Worm (Caenorhabditis elegans) whole organism, L4 larva: ENCODE results near the gene pgl-2.

Source experiments
- Y75B8A.6 ChIP-seq: fragments of 200-800 bp; sonication (Bioruptor generic); IDR thresholded peaks from 2 replicates; pipeline ENCODE4 v1.3.6; 2022; ENCODE audit warnings: missing genetic modification reagents, missing genetic modification characterization, missing compliant biosample characterization
- aha-1 ChIP-seq: fragments of 150-350 bp; peaks from one replicate; lab custom pipeline; 2014; ENCODE audit warnings: missing biosample characterization, missing genetic modification characterization
- ama-1 ChIP-seq: fragments of 150-350 bp; optimal IDR thresholded peaks from 2 replicates; lab custom pipeline; 2014; ENCODE audit warnings: inconsistent platforms, mixed read lengths
- attf-4 ChIP-seq: sonication (generic microtip); optimal IDR thresholded peaks from 3 replicates; lab custom pipeline; 2017; ENCODE audit warnings: missing biosample characterization, missing genetic modification characterization
- ces-1 ChIP-seq: fragments of 150-350 bp; sonication (generic microtip); optimal IDR thresholded peaks from 4 replicates; lab custom pipeline; 2014; ENCODE audit warnings: missing biosample characterization, missing genetic modification reagents, missing genetic modification characterization
- daf-16 ChIP-seq, 3 experiments: sonication (generic microtip); optimal IDR thresholded peaks; 2 replicates each; lab custom pipeline; 2016 to 2017; ENCODE audit warnings: missing genetic modification characterization in 3 of 3, missing genetic modification reagents in 3 of 3, mild to moderate bottlenecking in 2 of 3, missing compliant biosample characterization in 2 of 3, missing biosample characterization in 1 of 3, moderate library complexity in 1 of 3
- dmd-6 ChIP-seq: fragments of 200-800 bp; sonication (Bioruptor generic); IDR thresholded peaks from 2 replicates; pipeline ENCODE4 v1.3.6; 2022; ENCODE audit warnings: missing genetic modification reagents, missing genetic modification characterization, missing compliant biosample characterization
- dpl-1 ChIP-seq: fragments of 150-350 bp; optimal IDR thresholded peaks from 2 replicates; lab custom pipeline; 2014; ENCODE audit warnings: missing biosample characterization, missing genetic modification reagents, missing genetic modification characterization
- dve-1 ChIP-seq: sonication (generic microtip); optimal IDR thresholded peaks from 2 replicates; lab custom pipeline; 2017; ENCODE audit warnings: antibody characterized with exemption, mild to moderate bottlenecking, missing genetic modification characterization, missing compliant biosample characterization; ENCODE audit not compliant: insufficient read depth
- egl-27 ChIP-seq: sonication (generic microtip); optimal IDR thresholded peaks from 3 replicates; lab custom pipeline; 2017; ENCODE audit warnings: missing biosample characterization, missing genetic modification reagents, missing genetic modification characterization
- hif-1 ChIP-seq, 2 experiments: sonication (generic microtip); optimal IDR thresholded peaks; 2 replicates each; lab custom pipeline; 2016 to 2017; ENCODE audit warnings: missing compliant biosample characterization in 2 of 2, missing genetic modification characterization in 2 of 2, missing genetic modification reagents in 2 of 2, missing genotype in 2 of 2, mild to moderate bottlenecking in 1 of 2
- hlh-11 ChIP-seq: fragments of 200-800 bp; sonication (Bioruptor generic); optimal IDR thresholded peaks from 2 replicates; lab custom pipeline; 2018; ENCODE audit warnings: mild to moderate bottlenecking, missing genetic modification characterization, missing compliant biosample characterization
- hlh-30 ChIP-seq: sonication (generic microtip); optimal IDR thresholded peaks from 2 replicates; lab custom pipeline; 2017; ENCODE audit warnings: antibody characterized with exemption, mild to moderate bottlenecking, missing genetic modification characterization, missing compliant biosample characterization; ENCODE audit not compliant: insufficient read depth
- lin-38 ChIP-seq: fragments of 200-800 bp; sonication (Bioruptor generic); IDR thresholded peaks from 2 replicates; pipeline ENCODE4 v1.3.6; 2022; ENCODE audit warnings: missing genetic modification reagents, missing genetic modification characterization, missing compliant biosample characterization
- lir-3 ChIP-seq: sonication (generic microtip); optimal IDR thresholded peaks from 2 replicates; lab custom pipeline; 2016; ENCODE audit warnings: mild to moderate bottlenecking, missing genetic modification characterization, missing compliant biosample characterization
- lsy-2 ChIP-seq, 2 experiments: fragments of 150-350 bp in 1 of 2; sonication (generic microtip) in 1 of 2; optimal IDR thresholded peaks; 2 replicates each; lab custom pipeline; 2014 to 2017; ENCODE audit warnings: missing biosample characterization in 2 of 2, missing genetic modification characterization in 2 of 2
- madf-5 ChIP-seq, 2 experiments: fragments of 200-800 bp; sonication (Bioruptor generic); IDR thresholded peaks; 2 replicates each; pipeline ENCODE4 v1.3.6; 2022; ENCODE audit warnings: missing compliant biosample characterization in 2 of 2, missing genetic modification characterization in 2 of 2
- mdl-1 ChIP-seq, 2 experiments: fragments of 150-350 bp in 1 of 2; sonication (generic microtip) in 1 of 2; optimal IDR thresholded peaks; 2 replicates each; lab custom pipeline; 2014 to 2017; ENCODE audit warnings: missing biosample characterization in 2 of 2, missing genetic modification characterization in 2 of 2
- mep-1 ChIP-seq: fragments of 150-350 bp; sonication (generic microtip); optimal IDR thresholded peaks from 3 replicates; lab custom pipeline; 2014; ENCODE audit warnings: missing biosample characterization, missing genetic modification characterization
- mes-2 ChIP-seq: sonication (generic microtip); optimal IDR thresholded peaks from 2 replicates; lab custom pipeline; 2016; ENCODE audit warnings: missing genotype, mild to moderate bottlenecking, missing genetic modification characterization, missing compliant biosample characterization; ENCODE audit not compliant: poor library complexity, severe bottlenecking
- nhr-102 ChIP-seq: sonication (generic microtip); optimal IDR thresholded peaks from 2 replicates; lab custom pipeline; 2016; ENCODE audit warnings: mild to moderate bottlenecking, missing genetic modification characterization, moderate library complexity, missing compliant biosample characterization
- nhr-28 ChIP-seq: fragments of 150-350 bp; optimal IDR thresholded peaks from 2 replicates; lab custom pipeline; 2014; ENCODE audit warnings: missing biosample characterization, missing genetic modification characterization
- nhr-41 ChIP-seq: fragments of 200-800 bp; sonication (Bioruptor generic); IDR thresholded peaks from 2 replicates; pipeline ENCODE4 v1.3.6; 2022; ENCODE audit warnings: missing genetic modification reagents, missing genetic modification characterization, missing compliant biosample characterization
- nhr-42 ChIP-seq: fragments of 200-800 bp; sonication (Bioruptor generic); IDR thresholded peaks from 2 replicates; pipeline ENCODE4 v1.3.6; 2022; ENCODE audit warnings: missing genetic modification characterization, missing compliant biosample characterization
- nhr-6 ChIP-seq: fragments of 150-350 bp; optimal IDR thresholded peaks from 2 replicates; lab custom pipeline; 2014; ENCODE audit warnings: missing biosample characterization, missing genetic modification characterization
- pha-4 ChIP-seq, 2 experiments: fragments of 150-350 bp in 1 of 2; fragments of 200-800 bp in 1 of 2; sonication (Bioruptor generic) in 1 of 2; IDR thresholded peaks in 1 of 2; optimal IDR thresholded peaks in 1 of 2; 2 replicates each; pipeline versions ENCODE4 v1.3.6 to Lab custom; 2014 to 2022; ENCODE audit warnings: missing genetic modification characterization in 2 of 2, missing genetic modification reagents in 2 of 2, missing biosample characterization in 1 of 2, missing compliant biosample characterization in 1 of 2
- unc-130 ChIP-seq: sonication (generic microtip); optimal IDR thresholded peaks from 2 replicates; lab custom pipeline; 2016; ENCODE audit warnings: missing genetic modification reagents, missing genetic modification characterization, missing compliant biosample characterization
- unc-62 ChIP-seq, 3 experiments: fragments of 150-350 bp in 1 of 3; sonication (generic microtip); optimal IDR thresholded peaks in 2 of 3; peaks in 1 of 3; 1 replicate in 1 of 3; 2 replicates in 2 of 3; lab custom pipeline; 2014 to 2017; ENCODE audit warnings: missing biosample characterization in 3 of 3, missing genetic modification characterization in 3 of 3, missing genetic modification reagents in 3 of 3, missing genotype in 1 of 3
- zip-11 ChIP-seq: fragments of 200-800 bp; sonication (Bioruptor generic); IDR thresholded peaks from 2 replicates; pipeline ENCODE4 v1.3.6; 2022; ENCODE audit warnings: missing genetic modification characterization, missing compliant biosample characterization

Gene pgl-2

ce11 chrIII:8700289-8700957, 25.2 kb upstream of the pgl-2 start, which contains the start of the genes sdz-1 and vps-33.1:
sdz-1 (minus strand) TSS chrIII:8700339.
vps-33.1 (plus strand) TSS chrIII:8700927.
- TF ChIP-seq lsy-2 (tag; optimal IDR thresholded peaks at IDR 0.05; lab: Kevin White, UChicago) (peak in 1 of 2 experiments; percentile 67), Y75B8A.6 (no peak), hlh-30 (tag; lab: Kevin White, UChicago) (peak; percentile 81), nhr-6 (tag; lab: Kevin White, UChicago) (peak; percentile 80), ces-1 (GFP tag; lab: Kevin White, UChicago) (no peak), unc-130 (peak; percentile 62), pha-4 (GFP tag; IDR thresholded peaks at IDR 0.05; lab: Robert Waterston, UW) (no peak), pha-4 (tag; optimal IDR thresholded peaks at IDR 0.05; lab: Kevin White, UChicago) (peak; percentile 21), nhr-28 (tag; lab: Kevin White, UChicago) (peak; percentile 4), dpl-1 (GFP tag; lab: Kevin White, UChicago) (peak; percentile 77), hif-1 (tag; optimal IDR thresholded peaks at IDR 0.05; lab: Kevin White, UChicago) (peak in 1 of 2 experiments; percentile 60), nhr-42 (no peak), nhr-41 (GFP tag; lab: Robert Waterston, UW) (no peak), mdl-1 (tag; optimal IDR thresholded peaks at IDR 0.05; lab: Kevin White, UChicago) (peak in 1 of 2 experiments; percentile 35), nhr-102 (tag; lab: Kevin White, UChicago) (no peak), lin-38 (peak; percentile 73), mes-2 (tag; lab: Kevin White, UChicago) (peak; percentile 96), dve-1 (peak; percentile 18)

- TF ChIP-seq unc-62 (GFP tag; optimal IDR thresholded peaks at IDR 0.05 in 1 of 2; lab: Kevin White, UChicago) = peak in 1 of 2 experiments; percentile 98
- TF ChIP-seq unc-62 (tag; optimal IDR thresholded peaks at IDR 0.05; lab: Kevin White, UChicago) = no peak
- TF ChIP-seq aha-1 = peak; percentile 88
- TF ChIP-seq lir-3 (tag; lab: Kevin White, UChicago) = no peak
These were observed 22.2 kb upstream of the pgl-2 start for ce11 chrIII:8697268-8697907.

ce11 chrIII:8696680-8697079, 21.4 kb upstream of the pgl-2 start:
- TF ChIP-seq egl-27 (tag; lab: Kevin White, UChicago) (no peak), attf-4 (tag; lab: Kevin White, UChicago) (no peak), nhr-6 (tag; lab: Kevin White, UChicago) (peak; percentile 48), lsy-2 (tag; optimal IDR thresholded peaks at IDR 0.05; lab: Kevin White, UChicago) (peak in 1 of 2 experiments; percentile 71), lin-38 (0 out of 2 replicates have a peak, but pooled peaks have one; percentile 8), hlh-11 (tag; lab: Kevin White, UChicago) (peak; percentile 53), mep-1 (tag; lab: Kevin White, UChicago) (peak; percentile 30), hlh-30 (tag; lab: Kevin White, UChicago) (peak; percentile 47), pha-4 (GFP tag; IDR thresholded peaks at IDR 0.05; lab: Robert Waterston, UW) (no peak), pha-4 (tag; optimal IDR thresholded peaks at IDR 0.05; lab: Kevin White, UChicago) (peak; percentile 28), mes-2 (tag; lab: Kevin White, UChicago) (peak; percentile 61), daf-16 (GFP tag; optimal IDR thresholded peaks at IDR 0.05; lab: Kevin White, UChicago) (no peak), daf-16 (tag; optimal IDR thresholded peaks at IDR 0.05; lab: Kevin White, UChicago) (peak; percentile 21), nhr-28 (tag; lab: Kevin White, UChicago) (peak; percentile 94), dve-1 (peak; percentile 68), madf-5 (GFP tag; IDR thresholded peaks at IDR 0.05; lab: Robert Waterston, UW) (no peak), dmd-6 (GFP tag; lab: Robert Waterston, UW) (peak; percentile 54), hif-1 (tag; optimal IDR thresholded peaks at IDR 0.05; lab: Kevin White, UChicago) (peak in 1 of 2 experiments; percentile 12)
- TF ChIP-seq, all 104 proteins: peak for 13

ce11 chrIII:8693322-8693721, 18.1 kb upstream of the pgl-2 start, which contains the start of gene B0303.7:
B0303.7 (plus strand) TSS chrIII:8693622.
- TF ChIP-seq ama-1 (lab: Kevin White, UChicago) = peak; percentile 17
- no peak for TF ChIP-seq zip-11 (GFP tag; lab: Robert Waterston, UW)
